Fruit fly (Drosophila melanogaster) whole organism, embryonic: ENCODE data around the gene wdb.
A peak's percentile ranks its signal among the peaks of the same experiment; 100 is the strongest.

Source experiments
- C15 ChIP-seq: fragments of 200-800 bp; sonication (Bioruptor generic); IDR thresholded peaks from 3 replicates; pipeline ENCODE4 v1.3.6; 2022; ENCODE audit warnings: missing biosample characterization, missing genetic modification characterization
- CG10267 ChIP-seq: fragments of 200-800 bp; sonication (Bioruptor generic); optimal IDR thresholded peaks from 2 replicates; lab custom pipeline; 2018; ENCODE audit warnings: missing biosample characterization, mild to moderate bottlenecking, missing genetic modification characterization, moderate library complexity
- CG10366 ChIP-seq: fragments of 200-800 bp; sonication (Bioruptor generic); IDR thresholded peaks from 2 replicates; pipeline ENCODE4 v1.3.6; 2022; ENCODE audit warnings: missing biosample characterization, missing genetic modification characterization
- CG10654 ChIP-seq: fragments of 200-800 bp; sonication (Bioruptor generic); optimal IDR thresholded peaks from 2 replicates; lab custom pipeline; 2016; ENCODE audit warnings: missing biosample characterization, missing genetic modification characterization
- CG10959 ChIP-seq: fragments of 200-800 bp; sonication (Bioruptor generic); IDR thresholded peaks from 2 replicates; pipeline ENCODE4 v1.3.6; 2022; ENCODE audit warnings: missing biosample characterization, missing genetic modification characterization
- CG10979 ChIP-seq: fragments of 200-800 bp; sonication (Bioruptor generic); optimal IDR thresholded peaks from 2 replicates; lab custom pipeline; 2018; ENCODE audit warnings: missing biosample characterization, mild to moderate bottlenecking, missing genetic modification characterization, moderate library complexity
- CG12071 ChIP-seq: fragments of 200-800 bp; sonication (Bioruptor generic); optimal IDR thresholded peaks from 3 replicates; lab custom pipeline; 2018; ENCODE audit warnings: missing biosample characterization, mild to moderate bottlenecking, missing genetic modification characterization
- CG15479 ChIP-seq: fragments of 200-800 bp; sonication (Bioruptor generic); optimal IDR thresholded peaks from 3 replicates; lab custom pipeline; 2019; ENCODE audit warnings: missing biosample characterization, mild to moderate bottlenecking, missing genetic modification characterization, moderate library complexity
- CG15514 ChIP-seq: fragments of 200-800 bp; sonication (Bioruptor generic); optimal IDR thresholded peaks from 3 replicates; lab custom pipeline; 2017; ENCODE audit warnings: missing biosample characterization, missing genetic modification characterization, mild to moderate bottlenecking, moderate library complexity, missing genetic modification reagents
- CG1832 ChIP-seq: fragments of 200-800 bp; sonication (Bioruptor generic); optimal IDR thresholded peaks from 2 replicates; lab custom pipeline; 2017; ENCODE audit warnings: missing biosample characterization, mild to moderate bottlenecking, missing genetic modification characterization, inconsistent platforms
- CG18476 ChIP-seq: fragments of 200-800 bp; sonication (Bioruptor generic); optimal IDR thresholded peaks from 2 replicates; lab custom pipeline; 2016; ENCODE audit warnings: missing biosample characterization, mild to moderate bottlenecking, missing genetic modification characterization
- CG31224 ChIP-seq: fragments of 200-800 bp; sonication (Bioruptor generic); IDR thresholded peaks from 2 replicates; pipeline ENCODE4 v1.3.6; 2022; ENCODE audit warnings: missing biosample characterization, missing genetic modification characterization
- CG4854 ChIP-seq: fragments of 200-800 bp; sonication (Bioruptor generic); optimal IDR thresholded peaks from 2 replicates; lab custom pipeline; 2016; ENCODE audit warnings: missing biosample characterization, missing genetic modification characterization, inconsistent platforms
- CG7372 ChIP-seq: fragments of 200-800 bp; sonication (Bioruptor generic); IDR thresholded peaks from 2 replicates; pipeline ENCODE4 v1.3.6; 2022; ENCODE audit warnings: missing biosample characterization, missing genetic modification characterization
- CTCF ChIP-seq: fragments of 200-800 bp; sonication (Bioruptor generic); optimal IDR thresholded peaks from 2 replicates; lab custom pipeline; 2017; ENCODE audit warnings: missing biosample characterization, mild to moderate bottlenecking, missing genetic modification characterization, moderate library complexity
- CrebB ChIP-seq: fragments of 200-800 bp; sonication (Bioruptor generic); optimal IDR thresholded peaks from 3 replicates; lab custom pipeline; 2018; ENCODE audit warnings: missing biosample characterization, mild to moderate bottlenecking, missing genetic modification characterization
- Dek ChIP-seq: fragments of 200-800 bp; sonication (Bioruptor generic); optimal IDR thresholded peaks from 3 replicates; lab custom pipeline; 2019; ENCODE audit warnings: missing biosample characterization, mild to moderate bottlenecking, missing genetic modification characterization, moderate library complexity
- Dip2 ChIP-seq: fragments of 200-800 bp; sonication (Bioruptor generic); IDR thresholded peaks from 2 replicates; pipeline ENCODE4 v1.3.6; 2022; ENCODE audit warnings: missing biosample characterization, missing genetic modification characterization
- Doc2 ChIP-seq: fragments of 200-800 bp; sonication (Bioruptor generic); IDR thresholded peaks from 2 replicates; pipeline ENCODE4 v1.3.6; 2022; ENCODE audit warnings: missing biosample characterization, missing genetic modification characterization
- Fer3 ChIP-seq: fragments of 200-800 bp; sonication (Bioruptor generic); optimal IDR thresholded peaks from 2 replicates; lab custom pipeline; 2018; ENCODE audit warnings: missing biosample characterization, mild to moderate bottlenecking, missing genetic modification characterization, moderate library complexity
- Gug ChIP-seq: fragments of 200-800 bp; sonication (Bioruptor generic); IDR thresholded peaks from 4 replicates; pipeline ENCODE4 v1.3.6; 2022; ENCODE audit warnings: missing biosample characterization, missing genetic modification characterization
- HLH4C ChIP-seq: fragments of 200-800 bp; sonication (Bioruptor generic); IDR thresholded peaks from 3 replicates; pipeline ENCODE4 v1.3.6; 2022; ENCODE audit warnings: missing biosample characterization, missing genetic modification characterization; ENCODE audit not compliant: partially characterized antibody
- HLHmδ ChIP-seq: fragments of 200-800 bp; sonication (Bioruptor generic); optimal IDR thresholded peaks from 2 replicates; lab custom pipeline; 2018; ENCODE audit warnings: missing biosample characterization, mild to moderate bottlenecking, missing genetic modification characterization, moderate library complexity
- Hey ChIP-seq: fragments of 200-800 bp; sonication (Bioruptor generic); optimal IDR thresholded peaks from 3 replicates; lab custom pipeline; 2018; ENCODE audit warnings: missing biosample characterization, mild to moderate bottlenecking, missing genetic modification characterization
- HmgD ChIP-seq: fragments of 200-800 bp; sonication (Bioruptor generic); optimal IDR thresholded peaks from 3 replicates; lab custom pipeline; 2016; ENCODE audit warnings: missing biosample characterization, missing genetic modification characterization
- HmgZ ChIP-seq: fragments of 200-800 bp; sonication (Bioruptor generic); optimal IDR thresholded peaks from 2 replicates; lab custom pipeline; 2018; ENCODE audit warnings: missing biosample characterization, mild to moderate bottlenecking, missing genetic modification characterization
- Hr51 ChIP-seq, 2 experiments: fragments of 200-800 bp; sonication (Bioruptor generic); optimal IDR thresholded peaks; 2 replicates in 1 of 2; 3 replicates in 1 of 2; lab custom pipeline; 2016 to 2018; ENCODE audit warnings: missing biosample characterization in 2 of 2, missing genetic modification characterization in 2 of 2, mild to moderate bottlenecking in 1 of 2, moderate library complexity in 1 of 2
- Hsf ChIP-seq: fragments of 200-800 bp; sonication (Bioruptor generic); optimal IDR thresholded peaks from 3 replicates; lab custom pipeline; 2016; ENCODE audit warnings: missing biosample characterization, missing genetic modification characterization
- MBD-R2 ChIP-seq: fragments of 200-800 bp; sonication (Bioruptor generic); IDR thresholded peaks from 2 replicates; pipeline ENCODE4 v1.3.6; 2022; ENCODE audit warnings: missing biosample characterization, missing genetic modification characterization
- Mad ChIP-seq: fragments of 200-800 bp; sonication (Bioruptor generic); optimal IDR thresholded peaks from 2 replicates; lab custom pipeline; 2016; ENCODE audit warnings: missing biosample characterization, missing genetic modification characterization
- al ChIP-seq: fragments of 200-800 bp; sonication (Bioruptor generic); IDR thresholded peaks from 2 replicates; pipeline ENCODE4 v1.3.6; 2022; ENCODE audit warnings: missing biosample characterization, missing genetic modification characterization
- ase ChIP-seq: fragments of 200-800 bp; sonication (Bioruptor generic); IDR thresholded peaks from 3 replicates; pipeline ENCODE4 v1.3.6; 2022; ENCODE audit warnings: missing biosample characterization, missing genetic modification characterization
- bab2 ChIP-seq: fragments of 200-800 bp; sonication (Bioruptor generic); optimal IDR thresholded peaks from 2 replicates; lab custom pipeline; 2016; ENCODE audit warnings: missing biosample characterization, missing genetic modification characterization
- chif ChIP-seq, 2 experiments: fragments of 200-800 bp; sonication (Bioruptor generic); optimal IDR thresholded peaks; 3 replicates each; lab custom pipeline; 2016; ENCODE audit warnings: missing biosample characterization in 2 of 2, missing genetic modification characterization in 2 of 2
- ci ChIP-seq: fragments of 200-800 bp; sonication (Bioruptor generic); IDR thresholded peaks from 3 replicates; pipeline ENCODE4 v1.3.6; 2022; ENCODE audit warnings: missing biosample characterization, missing genetic modification characterization
- crol ChIP-seq: fragments of 200-800 bp; sonication (Bioruptor generic); IDR thresholded peaks from 2 replicates; pipeline ENCODE4 v1.3.6; 2022; ENCODE audit warnings: missing biosample characterization, missing genetic modification characterization
- dmrt11E ChIP-seq: fragments of 200-800 bp; sonication (Bioruptor generic); optimal IDR thresholded peaks from 3 replicates; lab custom pipeline; 2018; ENCODE audit warnings: missing biosample characterization, mild to moderate bottlenecking, missing genetic modification characterization, moderate library complexity
- exex ChIP-seq: fragments of 200-800 bp; sonication (Bioruptor generic); optimal IDR thresholded peaks from 4 replicates; lab custom pipeline; 2018; ENCODE audit warnings: missing biosample characterization, mild to moderate bottlenecking, missing genetic modification characterization, moderate library complexity
- fd102C ChIP-seq: fragments of 200-800 bp; sonication (Bioruptor generic); optimal IDR thresholded peaks from 2 replicates; lab custom pipeline; 2018; ENCODE audit warnings: missing biosample characterization, mild to moderate bottlenecking, missing genetic modification characterization, moderate library complexity
- grau ChIP-seq: fragments of 200-800 bp; optimal IDR thresholded peaks from 3 replicates; lab custom pipeline; 2019; ENCODE audit warnings: missing biosample characterization, mild to moderate bottlenecking, missing genetic modification characterization, moderate library complexity
- kni ChIP-seq: fragments of 200-800 bp; sonication (Bioruptor generic); optimal IDR thresholded peaks from 3 replicates; lab custom pipeline; 2017; ENCODE audit warnings: mild to moderate bottlenecking, missing biosample characterization, missing genetic modification reagents, missing genetic modification characterization
- knrl ChIP-seq: fragments of 200-800 bp; sonication (Bioruptor generic); IDR thresholded peaks from 3 replicates; pipeline ENCODE4 v1.3.6; 2022; ENCODE audit warnings: missing biosample characterization, missing genetic modification characterization; ENCODE audit not compliant: partially characterized antibody
- mirr ChIP-seq: fragments of 200-800 bp; sonication (Bioruptor generic); optimal IDR thresholded peaks from 3 replicates; lab custom pipeline; 2018; ENCODE audit warnings: missing biosample characterization, mild to moderate bottlenecking, missing genetic modification characterization
- org-1 ChIP-seq: fragments of 200-800 bp; sonication (Bioruptor generic); optimal IDR thresholded peaks from 2 replicates; lab custom pipeline; 2017; ENCODE audit warnings: missing biosample characterization, missing genetic modification characterization
- pho ChIP-seq: fragments of 200-800 bp; sonication (Bioruptor generic); optimal IDR thresholded peaks from 2 replicates; lab custom pipeline; 2016; ENCODE audit warnings: missing biosample characterization, missing genetic modification characterization
- pros ChIP-seq: fragments of 200-800 bp; sonication (Bioruptor generic); optimal IDR thresholded peaks from 3 replicates; lab custom pipeline; 2019; ENCODE audit warnings: missing biosample characterization, mild to moderate bottlenecking, missing genetic modification characterization, moderate library complexity
- psq ChIP-seq: fragments of 200-800 bp; sonication (Bioruptor generic); optimal IDR thresholded peaks from 2 replicates; lab custom pipeline; 2017; ENCODE audit warnings: missing biosample characterization, missing genetic modification characterization
- pum ChIP-seq: fragments of 200-800 bp; sonication (Bioruptor generic); optimal IDR thresholded peaks from 2 replicates; lab custom pipeline; 2016; ENCODE audit warnings: missing biosample characterization, missing genetic modification characterization
- ssp ChIP-seq: fragments of 200-800 bp; sonication (Bioruptor generic); IDR thresholded peaks from 2 replicates; pipeline ENCODE4 v1.3.6; 2022; ENCODE audit warnings: missing biosample characterization, missing genetic modification characterization
- trem ChIP-seq: fragments of 200-800 bp; optimal IDR thresholded peaks from 3 replicates; lab custom pipeline; 2019; ENCODE audit warnings: missing biosample characterization, mild to moderate bottlenecking, missing genetic modification characterization, moderate library complexity
- vfl ChIP-seq: fragments of 200-800 bp; sonication (Bioruptor generic); optimal IDR thresholded peaks from 2 replicates; lab custom pipeline; 2016; ENCODE audit warnings: missing biosample characterization, missing genetic modification characterization

Gene wdb

dm6 chr3R:27569706-27570105 lies 12.3 kb downstream of the wdb start (continued):
- peak; percentile 79 for TF ChIP-seq Doc2 (GFP tag; lab: Robert Waterston, UW)
- TF ChIP-seq CTCF, result peak; percentile 51
- peak; percentile 56 for TF ChIP-seq Hsf (GFP tag; lab: Kevin White, UChicago)
- TF ChIP-seq CG7372 (GFP tag; lab: Robert Waterston, UW), result peak; percentile 93
- TF ChIP-seq CG10959 (GFP tag; lab: Robert Waterston, UW), result peak; percentile 60
- TF ChIP-seq CG12071 (GFP tag; lab: Kevin White, UChicago), result peak; percentile 93
- TF ChIP-seq C15 (GFP tag; lab: Robert Waterston, UW), result peak; percentile 76; the same call in 2 of the 3 replicates
- peak; percentile 53 for TF ChIP-seq Mad
- peak; percentile 56 for TF ChIP-seq HmgZ
- TF ChIP-seq CG10979 (tag; lab: Kevin White, UChicago), result peak; percentile 77
- TF ChIP-seq pros (GFP tag; lab: Kevin White, UChicago), result no peak
- TF ChIP-seq vfl (GFP tag; lab: Kevin White, UChicago), result peak; percentile 48
- peak; percentile 88 for TF ChIP-seq al (GFP tag; lab: Robert Waterston, UW)
- no peak for TF ChIP-seq HLH4C (GFP tag; lab: Robert Waterston, UW)
- TF ChIP-seq Hey (tag; lab: Kevin White, UChicago), result no peak
- TF ChIP-seq CG4854 (GFP tag; lab: Kevin White, UChicago), result peak; percentile 78
- peak in 1 of 2 experiments; percentile 62 for TF ChIP-seq Hr51 (GFP tag; optimal IDR thresholded peaks at IDR 0.05; lab: Kevin White, UChicago)
- peak; percentile 86 for TF ChIP-seq CG10654 (GFP tag; lab: Kevin White, UChicago)
- TF ChIP-seq MBD-R2 (GFP tag; lab: Robert Waterston, UW), result peak; percentile 79
- no peak for TF ChIP-seq CG15479
- peak; percentile 47 for TF ChIP-seq HmgD (GFP tag; lab: Kevin White, UChicago)
- TF ChIP-seq pho, result peak; percentile 50
- TF ChIP-seq bab2 (GFP tag; lab: Kevin White, UChicago), result peak; percentile 93
- no peak for TF ChIP-seq grau (tag; lab: Kevin White, UChicago)
- peak; percentile 92 for TF ChIP-seq Fer3
- TF ChIP-seq pum (GFP tag; lab: Kevin White, UChicago), result peak; percentile 86
- no peak for TF ChIP-seq crol (GFP tag; lab: Robert Waterston, UW)
- peak; percentile 76 for TF ChIP-seq CG31224
- peak; percentile 85; the same call in 1 of the 2 replicates for TF ChIP-seq CG10366 (GFP tag; lab: Robert Waterston, UW)
- TF ChIP-seq ci (GFP tag; lab: Robert Waterston, UW), result peak; percentile 90
- TF ChIP-seq CG10267 (tag; lab: Kevin White, UChicago), result peak; percentile 74
- TF ChIP-seq exex, result peak; percentile 68
- TF ChIP-seq dmrt11E, result no peak
- peak; percentile 71 for TF ChIP-seq Dek (tag; lab: Kevin White, UChicago)
- TF ChIP-seq mirr (GFP tag; lab: Kevin White, UChicago), result peak; percentile 78
- TF ChIP-seq ssp, result peak; percentile 76
- peak; percentile 53 for TF ChIP-seq trem (tag; lab: Kevin White, UChicago)
- no peak for TF ChIP-seq fd102C (GFP tag; lab: Kevin White, UChicago)
- no peak for TF ChIP-seq HLHmδ (GFP tag; lab: Kevin White, UChicago)
- TF ChIP-seq Gug (GFP tag; lab: Robert Waterston, UW), result peak; percentile 78
- peak; percentile 25 for TF ChIP-seq CrebB (tag; lab: Kevin White, UChicago)
- TF ChIP-seq chif (GFP tag; optimal IDR thresholded peaks at IDR 0.05; lab: Kevin White, UChicago), result peak; percentile 70 to 76
- TF ChIP-seq psq, result peak; percentile 36
- TF ChIP-seq CG15514 (GFP tag; lab: Kevin White, UChicago), result peak; percentile 85
- peak; percentile 73; the same call in 2 of the 3 replicates for TF ChIP-seq ase (GFP tag; lab: Robert Waterston, UW)
- peak; percentile 79 for TF ChIP-seq org-1 (GFP tag; lab: Kevin White, UChicago)
- peak; percentile 77 for TF ChIP-seq CG18476 (GFP tag; lab: Kevin White, UChicago)
- no peak for TF ChIP-seq knrl (GFP tag; lab: Robert Waterston, UW)
- no peak for TF ChIP-seq CG1832 (GFP tag; lab: Kevin White, UChicago)
- TF ChIP-seq Dip2 (GFP tag; lab: Robert Waterston, UW), result no peak
- no peak for TF ChIP-seq kni (GFP tag; lab: Kevin White, UChicago)
